Fruit fly (Drosophila melanogaster) ovary, adult (tissue): ENCODE data around the gene CG32755.
A peak's percentile ranks its signal among the peaks of the same experiment; 100 is the strongest.
"Not testable (repeated sequence)": the region's sequence is repeated elsewhere in the genome, so short reads cannot be mapped to it uniquely, and the experiment has no call there.

ENCODE experiments used
- CG17801 ChIP-seq: fragments of 200-800 bp; optimal IDR thresholded peaks from 2 replicates; lab custom pipeline; 2019; ENCODE audit warnings: missing biosample characterization, mild to moderate bottlenecking, missing genetic modification characterization, moderate library complexity; ENCODE audit not compliant: partially characterized antibody

CG32755 gene

dm6 chrX:5922057-5922456, 28.0 kb upstream of the CG32755 start:
- TF ChIP-seq CG17801 (GFP tag; lab: Kevin White, UChicago) = no peak

DNA sequence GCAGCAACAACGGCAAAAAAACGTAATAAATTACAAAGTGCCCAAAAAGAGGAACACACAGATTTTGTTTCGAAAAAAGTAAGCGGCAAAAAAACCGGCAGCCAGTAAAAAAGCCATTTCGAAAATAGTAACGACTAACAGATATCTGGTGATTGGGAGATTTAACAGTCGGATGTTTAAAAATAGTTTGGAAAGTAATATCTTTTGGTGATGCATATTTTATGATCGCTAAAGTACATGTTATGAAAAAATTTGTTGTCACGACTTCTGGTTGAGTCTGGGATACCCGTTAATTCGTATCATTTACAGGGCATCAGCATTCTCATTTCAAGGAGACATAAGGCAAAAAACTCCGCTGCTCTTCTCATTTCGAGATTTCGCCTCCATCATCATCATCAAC, 26.9 kb upstream of the CG32755 start:
- TF ChIP-seq CG17801 (GFP tag; lab: Kevin White, UChicago) = no peak

DNA sequence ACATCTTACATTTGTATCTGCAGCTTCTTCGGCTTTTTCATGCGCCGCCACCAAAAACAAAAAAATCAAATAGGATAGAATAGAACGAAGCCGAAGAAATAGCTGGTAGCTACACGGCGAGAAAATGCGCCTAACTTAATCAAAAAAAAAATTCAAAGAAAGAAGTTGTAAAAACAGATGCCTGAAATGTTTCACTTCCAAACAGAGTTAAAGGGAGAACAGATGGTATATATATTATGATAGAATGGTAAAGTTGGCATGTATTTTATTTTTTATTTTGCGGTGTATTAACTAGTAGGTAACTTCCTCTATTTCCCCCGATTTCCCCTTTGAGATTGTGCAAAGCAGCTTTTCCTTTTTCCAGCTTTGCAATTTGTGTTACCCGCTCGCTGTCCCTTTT, 25.7 kb upstream of the CG32755 start:
- TF ChIP-seq CG17801 (GFP tag; lab: Kevin White, UChicago) = no peak

DNA sequence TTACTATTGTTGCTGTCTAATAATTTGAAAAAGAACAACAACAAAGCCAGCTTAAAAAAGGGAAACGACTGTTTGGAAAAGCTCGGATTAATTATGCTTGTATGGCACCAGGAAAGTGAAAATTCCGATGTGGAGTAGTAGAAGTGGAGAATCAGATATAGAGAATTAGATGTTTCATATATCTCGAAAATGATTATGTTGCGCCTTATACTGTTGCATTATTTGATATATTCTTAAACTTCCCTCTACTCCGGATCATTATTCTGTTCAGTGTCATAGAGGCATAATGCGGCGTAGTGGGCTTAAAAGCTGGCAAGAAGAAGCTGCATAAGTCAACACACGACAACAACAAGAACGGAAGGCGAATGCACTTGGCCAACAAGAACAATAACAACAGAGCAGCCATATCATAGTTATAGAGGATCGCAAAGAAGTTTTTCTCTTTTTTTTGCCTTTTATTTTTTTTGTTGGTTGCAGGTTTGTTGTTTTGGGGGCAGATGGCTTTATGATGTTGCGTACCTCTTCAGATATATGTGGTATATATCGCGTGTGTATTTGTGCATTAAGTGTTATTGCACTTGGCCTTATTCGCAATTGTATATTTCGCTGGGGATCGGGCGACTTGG, 24.1 kb upstream of the CG32755 start:
- peak; percentile 73 for TF ChIP-seq CG17801 (GFP tag; lab: Kevin White, UChicago)

dm6 chrX:5926718-5927117, 23.3 kb upstream of the CG32755 start:
- peak; percentile 47 for TF ChIP-seq CG17801 (GFP tag; lab: Kevin White, UChicago)

- TF ChIP-seq CG17801 (GFP tag; lab: Kevin White, UChicago) = peak; percentile 95
Observed at dm6 chrX:5932345-5932995, 17.6 kb upstream of the CG32755 start.

DNA sequence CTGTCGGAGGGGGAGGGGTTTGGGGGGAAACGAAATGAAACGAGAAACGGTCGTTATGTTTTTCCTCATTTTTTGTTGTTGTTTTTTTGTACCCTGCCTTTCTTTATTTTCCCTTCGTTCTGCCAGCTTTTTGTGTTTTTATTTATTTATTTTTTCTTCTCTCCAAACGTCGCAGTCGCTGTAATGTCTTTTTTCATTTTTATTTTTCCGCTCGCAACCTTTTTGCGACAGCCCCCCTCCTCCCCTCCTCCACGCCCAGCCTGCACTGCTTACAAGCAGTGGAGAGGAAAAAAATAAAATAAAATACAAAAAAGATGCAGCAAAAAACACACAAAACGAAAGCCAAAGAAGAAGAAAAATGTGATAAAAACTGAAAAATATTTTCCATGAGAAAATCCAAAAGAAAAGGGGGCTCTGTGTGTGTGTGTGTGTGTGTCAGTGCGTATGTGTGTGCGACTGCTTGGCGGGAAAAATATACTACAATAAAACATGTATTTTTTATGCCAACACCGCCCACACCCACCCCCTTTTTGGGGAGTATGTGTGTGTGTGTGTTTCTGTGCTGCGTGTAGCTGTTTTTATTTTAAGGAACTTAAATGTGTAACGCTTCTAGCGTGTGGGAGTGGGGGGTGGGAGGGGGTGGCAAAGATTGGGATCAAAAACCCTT, 14.8 kb upstream of the CG32755 start:
- peak; percentile 80 for TF ChIP-seq CG17801 (GFP tag; lab: Kevin White, UChicago)

DNA sequence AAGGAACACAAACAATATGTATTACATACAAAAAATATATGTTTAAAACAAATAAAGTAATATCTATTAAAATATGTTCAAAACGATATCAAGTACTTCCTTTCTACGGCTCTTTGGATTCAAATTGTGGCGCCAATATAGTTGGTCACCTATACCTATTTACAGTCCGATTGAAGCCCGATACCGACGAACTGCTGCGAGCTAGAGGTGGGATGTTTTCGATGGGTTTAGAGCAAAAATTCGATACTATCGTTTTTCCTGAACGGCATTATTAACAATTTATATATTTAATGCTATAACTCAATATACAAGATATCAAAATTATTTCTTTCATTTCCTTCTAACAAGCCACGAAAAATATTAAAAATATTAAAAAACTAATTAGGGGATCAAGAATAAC, 8.2 kb upstream of the CG32755 start:
- TF ChIP-seq CG17801 (GFP tag; lab: Kevin White, UChicago) = no peak

DNA sequence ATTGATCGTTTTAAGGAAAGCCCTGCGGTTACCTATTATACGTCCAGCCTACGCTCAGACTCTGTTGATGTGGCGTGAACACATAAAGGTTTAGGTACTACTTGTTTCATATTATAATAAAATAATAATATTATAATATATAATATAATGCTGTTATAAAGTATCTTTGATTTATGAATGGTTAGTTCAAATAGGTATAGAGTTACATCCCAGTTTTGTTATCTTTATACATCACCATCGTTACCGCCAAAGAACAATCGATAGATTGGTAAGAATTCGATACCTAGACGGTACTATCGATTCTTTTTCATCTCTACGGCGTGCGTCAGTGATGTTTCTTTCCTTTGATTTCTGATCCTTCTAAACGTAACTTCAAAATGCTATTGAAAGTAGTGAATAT, 7.7 kb upstream of the CG32755 start, which contains the start of gene CG12728:
TSS of gene CG12728 (plus strand) at position 301 of the 400 bp plus-strand sequence.
- not testable (repeated sequence) for TF ChIP-seq CG17801 (GFP tag; lab: Kevin White, UChicago)

DNA sequence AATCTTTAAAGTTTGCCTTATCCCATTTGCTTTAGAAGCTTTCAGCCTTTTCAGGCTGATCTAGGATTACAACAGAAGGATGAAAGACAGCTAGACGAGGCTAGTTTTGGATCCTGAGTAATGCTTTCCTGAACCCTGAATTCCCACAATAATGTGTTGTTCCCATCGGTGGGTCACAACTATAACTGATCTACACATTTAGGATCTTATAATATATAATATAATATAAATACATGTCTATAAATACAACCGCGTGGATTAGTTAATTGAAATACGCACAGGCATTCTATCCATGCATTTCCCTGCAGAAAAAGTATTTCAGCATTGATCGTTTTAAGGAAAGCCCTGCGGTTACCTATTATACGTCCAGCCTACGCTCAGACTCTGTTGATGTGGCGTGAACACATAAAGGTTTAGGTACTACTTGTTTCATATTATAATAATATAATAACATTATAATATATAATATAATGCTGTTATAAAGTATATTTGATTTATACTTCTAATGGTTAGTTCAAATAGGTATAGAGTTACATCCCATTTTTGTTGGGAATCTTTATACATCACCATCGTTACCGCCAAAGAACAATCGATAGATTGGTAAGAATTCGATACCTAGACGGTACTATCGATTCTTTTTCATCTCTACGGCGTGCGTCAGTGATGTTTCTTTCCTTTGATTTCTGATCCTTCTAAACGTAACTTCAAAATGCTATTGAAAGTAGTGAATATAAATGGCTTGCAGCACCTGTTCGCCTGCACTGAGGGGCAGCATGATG, 4.8 kb upstream of the CG32755 start, which contains the start of gene CG32756:
TSS of gene CG32756 (plus strand) at position 631 of the 779 bp plus-strand sequence.
- not testable (repeated sequence) for TF ChIP-seq CG17801 (GFP tag; lab: Kevin White, UChicago)

dm6 chrX:5947870-5948498, 2.1 kb upstream of the CG32755 start, which contains the start of gene CG6041:
TSS of gene CG6041 (plus strand) at chrX:5948160.
- no peak for TF ChIP-seq CG17801 (GFP tag; lab: Kevin White, UChicago)

DNA sequence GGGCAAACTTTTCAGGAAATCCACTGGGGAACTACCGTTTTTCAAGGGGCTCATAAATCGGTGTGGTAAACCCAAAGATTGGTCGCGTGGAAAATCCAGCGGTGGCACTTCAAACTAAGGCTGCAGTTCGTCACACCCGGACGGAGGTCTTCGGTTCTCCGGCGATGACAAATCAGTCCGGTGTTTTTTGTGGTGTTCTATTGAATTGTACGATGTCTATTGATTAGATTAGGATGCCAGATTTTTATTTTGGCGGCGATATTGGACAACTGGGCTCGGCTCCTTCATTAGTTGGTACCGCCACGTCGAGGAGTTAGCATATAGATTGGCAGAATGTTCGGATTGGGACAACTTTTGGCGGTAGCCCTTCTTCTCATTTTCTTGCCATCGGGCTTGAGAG, 2.2 kb downstream of the CG32755 start, which contains the start of gene CG6048:
TSS of gene CG6048 (plus strand) at position 301 of the 400 bp plus-strand sequence.
- TF ChIP-seq CG17801 (GFP tag; lab: Kevin White, UChicago) = no peak

dm6 chrX:5955207-5955679, 5.2 kb downstream of the CG32755 start, which contains the start of gene CG6067:
TSS of gene CG6067 (plus strand) at chrX:5955629.
- no peak for TF ChIP-seq CG17801 (GFP tag; lab: Kevin White, UChicago)
